Fruit fly (Drosophila melanogaster) whole organism, adult: Measurements from ENCODE around the gene CG33253.
A peak's percentile ranks its signal among the peaks of the same experiment; 100 is the strongest.

Experiments used
- CG11617 ChIP-seq: fragments of 200-800 bp; sonication (Bioruptor generic); optimal IDR thresholded peaks from 2 replicates; lab custom pipeline; 2017; ENCODE audit warnings: mild to moderate bottlenecking, missing biosample characterization, missing genetic modification reagents, missing genetic modification characterization
- CG12768 ChIP-seq: fragments of 200-800 bp; sonication (Bioruptor generic); optimal IDR thresholded peaks from 2 replicates; lab custom pipeline; 2017; ENCODE audit warnings: missing biosample characterization, missing genetic modification characterization, mild to moderate bottlenecking, moderate library complexity, missing genetic modification reagents
- CG14711 ChIP-seq: fragments of 200-800 bp; sonication (Bioruptor generic); optimal IDR thresholded peaks from 2 replicates; lab custom pipeline; 2018; ENCODE audit warnings: missing biosample characterization, mild to moderate bottlenecking, missing genetic modification characterization, moderate library complexity
- CG1620 ChIP-seq: fragments of 200-800 bp; sonication (Bioruptor generic); optimal IDR thresholded peaks from 2 replicates; lab custom pipeline; 2016; ENCODE audit warnings: missing biosample characterization, missing genetic modification characterization
- CG33017 ChIP-seq: fragments of 200-800 bp; sonication (Bioruptor generic); optimal IDR thresholded peaks from 2 replicates; lab custom pipeline; 2018; ENCODE audit warnings: missing biosample characterization, mild to moderate bottlenecking, missing genetic modification characterization, moderate library complexity
- CG5204 ChIP-seq: fragments of 200-800 bp; sonication (Bioruptor generic); optimal IDR thresholded peaks from 2 replicates; lab custom pipeline; 2016; ENCODE audit warnings: missing biosample characterization, missing genetic modification characterization
- CG7045 ChIP-seq: fragments of 200-800 bp; sonication (Bioruptor generic); optimal IDR thresholded peaks from 2 replicates; lab custom pipeline; 2017; ENCODE audit warnings: missing biosample characterization, mild to moderate bottlenecking, missing genetic modification characterization
- CG7101 ChIP-seq: fragments of 200-800 bp; sonication (Bioruptor generic); optimal IDR thresholded peaks from 2 replicates; lab custom pipeline; 2018; ENCODE audit warnings: missing biosample characterization, mild to moderate bottlenecking, missing genetic modification characterization, moderate library complexity
- Clk ChIP-seq: fragments of 200-800 bp; sonication (Bioruptor generic); optimal IDR thresholded peaks from 2 replicates; lab custom pipeline; 2017; ENCODE audit warnings: missing biosample characterization, missing genetic modification characterization
- Crg-1 ChIP-seq: fragments of 200-800 bp; sonication (Bioruptor generic); optimal IDR thresholded peaks from 2 replicates; lab custom pipeline; 2016; ENCODE audit warnings: missing biosample characterization, missing genetic modification characterization
- Hr96 ChIP-seq: fragments of 200-800 bp; sonication (Bioruptor generic); optimal IDR thresholded peaks from 2 replicates; lab custom pipeline; 2016; ENCODE audit warnings: missing biosample characterization, missing genetic modification characterization
- Mnt ChIP-seq: fragments of 200-800 bp; sonication (Bioruptor generic); optimal IDR thresholded peaks from 2 replicates; lab custom pipeline; 2016; ENCODE audit warnings: missing biosample characterization, mild to moderate bottlenecking, missing genetic modification characterization
- bab1 ChIP-seq: fragments of 200-800 bp; sonication (Bioruptor generic); optimal IDR thresholded peaks from 3 replicates; lab custom pipeline; 2019; ENCODE audit warnings: missing biosample characterization, mild to moderate bottlenecking, missing genetic modification characterization, moderate library complexity
- cic ChIP-seq: fragments of 200-800 bp; sonication (Bioruptor generic); optimal IDR thresholded peaks from 2 replicates; lab custom pipeline; 2017; ENCODE audit warnings: missing biosample characterization, mild to moderate bottlenecking, missing genetic modification characterization, moderate library complexity
- cnc ChIP-seq, 2 experiments: fragments of >200 bp; optimal IDR thresholded peaks; 2 replicates each; lab custom pipeline; 2017
- kay ChIP-seq: fragments of 200-800 bp; sonication (Bioruptor generic); peaks from one replicate; lab custom pipeline; 2016; ENCODE audit warnings: missing biosample characterization, missing genetic modification characterization, borderline replicate concordance
- ovo ChIP-seq: fragments of 200-800 bp; sonication (Bioruptor generic); optimal IDR thresholded peaks from 2 replicates; lab custom pipeline; 2016; ENCODE audit warnings: missing biosample characterization, missing genetic modification characterization
- pad ChIP-seq: fragments of 200-800 bp; sonication (Bioruptor generic); optimal IDR thresholded peaks from 3 replicates; lab custom pipeline; 2017; ENCODE audit warnings: missing biosample characterization, missing genetic modification characterization, mild to moderate bottlenecking, moderate library complexity, missing genetic modification reagents
- tj ChIP-seq: fragments of 200-800 bp; sonication (Bioruptor generic); optimal IDR thresholded peaks from 3 replicates; lab custom pipeline; 2017; ENCODE audit warnings: missing biosample characterization, mild to moderate bottlenecking, missing genetic modification characterization, moderate library complexity
- toe ChIP-seq: fragments of 200-800 bp; sonication (Bioruptor generic); optimal IDR thresholded peaks from 2 replicates; lab custom pipeline; 2016; ENCODE audit warnings: missing biosample characterization, missing genetic modification characterization

CG33253 gene

dm6 chrX:19154249-19154648 lies 29.0 kb upstream of the CG33253 start:
- TF ChIP-seq Clk (GFP tag; lab: Kevin White, UChicago) (no peak), kay (no peak), CG7045 (no peak), Crg-1 (no peak), CG12768 (GFP tag; lab: Kevin White, UChicago) (no peak), CG1620 (no peak), pad (GFP tag; lab: Kevin White, UChicago) (no peak), CG11617 (GFP tag; lab: Kevin White, UChicago) (no peak), Hr96 (GFP tag; lab: Kevin White, UChicago) (no peak), toe (GFP tag; lab: Kevin White, UChicago) (no peak), CG5204 (GFP tag; lab: Kevin White, UChicago) (no peak), Mnt (GFP tag; lab: Kevin White, UChicago) (no peak), cic (GFP tag; lab: Kevin White, UChicago) (no peak), CG14711 (tag; lab: Kevin White, UChicago) (no peak), ovo (GFP tag; lab: Kevin White, UChicago) (no peak), CG7101 (no peak), bab1 (GFP tag; lab: Kevin White, UChicago) (no peak), CG33017 (tag; lab: Kevin White, UChicago) (no peak)

- TF ChIP-seq CG11617 (GFP tag; lab: Kevin White, UChicago): peak; percentile 54
- TF ChIP-seq cic (GFP tag; lab: Kevin White, UChicago): peak; percentile 47
- TF ChIP-seq CG33017 (tag; lab: Kevin White, UChicago): peak; percentile 81
- no peak for TF ChIP-seq kay
- TF ChIP-seq pad (GFP tag; lab: Kevin White, UChicago): peak; percentile 55
- TF ChIP-seq CG12768 (GFP tag; lab: Kevin White, UChicago): peak; percentile 72
- peak; percentile 58 for TF ChIP-seq Crg-1
- TF ChIP-seq Clk (GFP tag; lab: Kevin White, UChicago): peak; percentile 22
- TF ChIP-seq CG14711 (tag; lab: Kevin White, UChicago): peak; percentile 83
- TF ChIP-seq CG7045: peak; percentile 67
- peak; percentile 37 for TF ChIP-seq tj (GFP tag; lab: Kevin White, UChicago)
- peak; percentile 82 for TF ChIP-seq bab1 (GFP tag; lab: Kevin White, UChicago)
- TF ChIP-seq CG7101: peak; percentile 82
- no peak for TF ChIP-seq toe (GFP tag; lab: Kevin White, UChicago)
- TF ChIP-seq cnc (optimal IDR thresholded peaks at IDR 0.05; lab: Kevin White, UChicago): no peak
- peak; percentile 35 for TF ChIP-seq Mnt (GFP tag; lab: Kevin White, UChicago)
- no peak for TF ChIP-seq CG1620
- TF ChIP-seq Hr96 (GFP tag; lab: Kevin White, UChicago): peak; percentile 46
- TF ChIP-seq ovo (GFP tag; lab: Kevin White, UChicago): no peak
- peak; percentile 53 for TF ChIP-seq CG5204 (GFP tag; lab: Kevin White, UChicago)
Measured at dm6 chrX:19154998-19155397, 28.2 kb upstream of the CG33253 start.

dm6 chrX:19155922-19156437 lies 27.2 kb upstream of the CG33253 start:
- TF ChIP-seq CG14711 (tag; lab: Kevin White, UChicago): peak; percentile 35
- no peak for TF ChIP-seq cnc (optimal IDR thresholded peaks at IDR 0.05; lab: Kevin White, UChicago)
- no peak for TF ChIP-seq bab1 (GFP tag; lab: Kevin White, UChicago)
- TF ChIP-seq cic (GFP tag; lab: Kevin White, UChicago): no peak
- no peak for TF ChIP-seq ovo (GFP tag; lab: Kevin White, UChicago)
- peak; percentile 13 for TF ChIP-seq CG7045
- no peak for TF ChIP-seq Clk (GFP tag; lab: Kevin White, UChicago)
- TF ChIP-seq CG7101: peak; percentile 8
- TF ChIP-seq Crg-1: no peak
- no peak for TF ChIP-seq toe (GFP tag; lab: Kevin White, UChicago)
- TF ChIP-seq Mnt (GFP tag; lab: Kevin White, UChicago): no peak
- TF ChIP-seq CG5204 (GFP tag; lab: Kevin White, UChicago): peak; percentile 18
- no peak for TF ChIP-seq tj (GFP tag; lab: Kevin White, UChicago)
- TF ChIP-seq kay: no peak
- no peak for TF ChIP-seq CG33017 (tag; lab: Kevin White, UChicago)
- TF ChIP-seq pad (GFP tag; lab: Kevin White, UChicago): no peak
- no peak for TF ChIP-seq CG12768 (GFP tag; lab: Kevin White, UChicago)
- TF ChIP-seq CG1620: no peak

- TF ChIP-seq cic (GFP tag; lab: Kevin White, UChicago) (no peak), kay (no peak)
Measured at dm6 chrX:19157471-19157870, 25.8 kb upstream of the CG33253 start.

DNA sequence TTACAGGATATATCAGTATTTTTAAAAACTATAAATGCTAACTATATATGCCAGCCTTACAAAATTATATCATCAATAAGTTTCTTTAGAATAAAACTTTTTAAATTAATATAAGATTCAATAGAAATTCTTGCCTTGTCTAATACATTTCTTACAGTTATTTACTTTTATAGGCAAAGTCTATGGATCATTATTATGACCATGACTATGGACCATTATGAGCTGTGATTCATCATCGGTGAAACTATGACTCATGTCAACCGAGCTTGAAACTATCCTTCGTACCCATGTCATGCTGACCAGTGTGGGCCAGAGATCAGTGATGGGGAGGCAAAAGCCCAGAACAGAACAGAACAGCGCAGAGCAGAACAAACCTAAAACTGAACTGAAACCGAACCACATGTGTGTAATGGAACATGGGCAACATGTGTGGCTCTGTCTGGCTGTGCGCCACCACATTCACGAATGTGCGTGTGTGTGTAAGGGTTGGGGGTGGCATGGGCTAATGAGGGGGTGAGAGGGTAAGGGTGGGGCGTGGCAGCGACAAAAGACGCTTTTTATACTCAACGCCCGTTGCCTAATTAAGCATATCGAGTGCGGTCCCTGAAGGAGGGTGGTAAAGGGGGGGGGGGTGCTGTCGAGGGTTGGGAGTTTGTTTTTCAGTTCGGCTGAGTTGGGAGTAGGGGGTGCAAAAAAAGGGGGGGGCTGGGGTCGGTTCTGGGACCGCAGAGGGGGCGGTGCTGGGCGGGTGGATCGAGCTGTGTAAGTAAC lies 24.5 kb upstream of the CG33253 start:
- TF ChIP-seq tj (GFP tag; lab: Kevin White, UChicago) (no peak), cnc (optimal IDR thresholded peaks at IDR 0.05; lab: Kevin White, UChicago) (no peak), kay (no peak), Crg-1 (no peak), bab1 (GFP tag; lab: Kevin White, UChicago) (no peak), cic (GFP tag; lab: Kevin White, UChicago) (no peak)

- TF ChIP-seq CG7101 (peak; percentile 2), Clk (GFP tag; lab: Kevin White, UChicago) (no peak), Mnt (GFP tag; lab: Kevin White, UChicago) (no peak), CG14711 (tag; lab: Kevin White, UChicago) (peak; percentile 64)
Measured at dm6 chrX:19159942-19160341, 23.3 kb upstream of the CG33253 start.
